Fruit fly (Drosophila melanogaster): ENCODE results near the gene TfAP-2.

DNA sequence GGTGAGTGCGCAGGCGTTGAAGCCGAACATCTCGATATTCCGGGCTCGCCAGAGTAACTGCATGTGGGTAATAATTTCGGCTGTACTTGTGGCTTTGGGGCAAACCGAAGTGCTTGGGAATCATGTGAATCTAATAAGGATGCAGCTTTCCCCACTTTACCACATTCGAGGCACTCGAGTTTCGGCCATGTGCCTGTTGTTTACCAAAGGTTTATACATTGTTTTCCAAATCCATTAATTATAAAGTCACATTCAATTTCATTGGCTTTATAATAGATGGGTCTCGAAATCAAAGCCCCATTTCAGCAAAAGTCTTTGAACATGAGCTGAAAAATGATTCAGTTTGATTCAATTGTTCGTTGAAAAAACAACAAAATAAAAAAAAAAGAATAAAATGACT is 21.5 kb upstream of the TfAP-2 start, which contains the start of gene CG7634:
- TF ChIP-seq CTCF (optimal IDR thresholded peaks at IDR 0.05) (no peak), CG8478 (optimal IDR thresholded peaks at IDR 0.05) (no peak)

All from S2 (cell line).